Worm (Caenorhabditis elegans) whole organism, L1 larva: Measurements from ENCODE around the gene unc-79.

ENCODE experiments used
- C04F5.9 ChIP-seq: sonication (generic microtip); optimal IDR thresholded peaks from 2 replicates; lab custom pipeline; 2016; ENCODE audit warnings: missing genetic modification characterization, missing compliant biosample characterization
- C34B4.2 ChIP-seq: sonication (generic microtip); optimal IDR thresholded peaks from 2 replicates; lab custom pipeline; 2017; ENCODE audit warnings: mild to moderate bottlenecking, missing genetic modification characterization, missing compliant biosample characterization
- aha-1 ChIP-seq: fragments of 150-350 bp; optimal IDR thresholded peaks from 2 replicates; lab custom pipeline; 2014; ENCODE audit warnings: missing biosample characterization, missing genetic modification characterization
- aly-2 ChIP-seq: fragments of 150-350 bp; optimal IDR thresholded peaks from 2 replicates; lab custom pipeline; 2014; ENCODE audit warnings: missing biosample characterization, missing genetic modification characterization
- blmp-1 ChIP-seq: fragments of 150-350 bp; optimal IDR thresholded peaks from 2 replicates; lab custom pipeline; 2014; ENCODE audit warnings: missing biosample characterization, missing genetic modification characterization
- ceh-82 ChIP-seq, 3 experiments: fragments of 150-350 bp in 1 of 3; sonication (generic microtip) in 2 of 3; optimal IDR thresholded peaks; 2 replicates each; lab custom pipeline; 2014 to 2017; ENCODE audit warnings: missing biosample characterization in 3 of 3, missing genetic modification characterization in 3 of 3
- ceh-88 ChIP-seq: fragments of 200-800 bp; sonication (Bioruptor generic); IDR thresholded peaks from 2 replicates; pipeline ENCODE4 v1.3.6; 2022; ENCODE audit warnings: missing genetic modification characterization, missing compliant biosample characterization
- ceh-90 ChIP-seq: sonication (generic microtip); optimal IDR thresholded peaks from 2 replicates; lab custom pipeline; 2016; ENCODE audit warnings: missing genetic modification characterization, missing compliant biosample characterization
- ces-1 ChIP-seq: fragments of 150-350 bp; optimal IDR thresholded peaks from 2 replicates; lab custom pipeline; 2014; ENCODE audit warnings: missing biosample characterization, missing genetic modification reagents, missing genetic modification characterization
- dsc-1 ChIP-seq: sonication (generic microtip); optimal IDR thresholded peaks from 2 replicates; lab custom pipeline; 2016; ENCODE audit warnings: mild to moderate bottlenecking, missing genetic modification characterization, missing compliant biosample characterization
- efl-1 ChIP-seq, 4 experiments: fragments of 150-350 bp; optimal IDR thresholded peaks in 3 of 4; peaks in 1 of 4; 1 replicate in 1 of 4; 2 replicates in 3 of 4; lab custom pipeline; 2014; ENCODE audit warnings: missing biosample characterization in 2 of 4, missing genetic modification characterization in 2 of 4, missing genetic modification reagents in 2 of 4
- efl-3 ChIP-seq: fragments of 200-800 bp; sonication (Bioruptor generic); optimal IDR thresholded peaks from 2 replicates; lab custom pipeline; 2018; ENCODE audit warnings: mild to moderate bottlenecking, missing genetic modification characterization, missing compliant biosample characterization
- egl-13 ChIP-seq: sonication (generic microtip); optimal IDR thresholded peaks from 2 replicates; lab custom pipeline; 2016; ENCODE audit warnings: missing genotype, missing genetic modification reagents, missing genetic modification characterization, missing compliant biosample characterization
- elt-2 ChIP-seq: sonication (generic microtip); optimal IDR thresholded peaks from 2 replicates; lab custom pipeline; 2016; ENCODE audit warnings: missing genetic modification characterization, mild to moderate bottlenecking, inconsistent platforms, missing compliant biosample characterization, missing genetic modification reagents
- elt-3 ChIP-seq, 6 experiments: fragments of 150-350 bp in 1 of 6; sonication (generic microtip); optimal IDR thresholded peaks; 2 replicates each; lab custom pipeline; 2017 to 2018; ENCODE audit warnings: missing biosample characterization in 6 of 6, missing genetic modification characterization in 6 of 6, inconsistent platforms in 1 of 6
- ets-5 ChIP-seq: fragments of 200-800 bp; sonication (Bioruptor generic); IDR thresholded peaks from 2 replicates; pipeline ENCODE4 v1.3.6; 2022; ENCODE audit warnings: missing genetic modification characterization, missing compliant biosample characterization
- fkh-4 ChIP-seq: sonication (generic microtip); optimal IDR thresholded peaks from 2 replicates; lab custom pipeline; 2016; ENCODE audit warnings: missing compliant biosample characterization, missing genetic modification characterization, borderline replicate concordance
- fos-1 ChIP-seq: fragments of 150-350 bp; optimal IDR thresholded peaks from 2 replicates; lab custom pipeline; 2014; ENCODE audit warnings: missing biosample characterization, missing genetic modification characterization
- grh-1 ChIP-seq: fragments of 200-800 bp; sonication (Bioruptor generic); IDR thresholded peaks from 2 replicates; pipeline ENCODE4 v1.3.6; 2022; ENCODE audit warnings: missing genetic modification reagents, missing genetic modification characterization, missing compliant biosample characterization
- hlh-17 ChIP-seq: fragments of 200-800 bp; sonication (Bioruptor generic); optimal IDR thresholded peaks from 2 replicates; lab custom pipeline; 2018; ENCODE audit warnings: missing genetic modification characterization, mild to moderate bottlenecking, missing compliant biosample characterization, moderate library complexity, borderline replicate concordance
- irx-1 ChIP-seq: sonication (generic microtip); optimal IDR thresholded peaks from 2 replicates; lab custom pipeline; 2016; ENCODE audit warnings: missing genetic modification characterization, missing compliant biosample characterization
- isw-1 ChIP-seq: fragments of 200-800 bp; sonication (Bioruptor generic); IDR thresholded peaks from 2 replicates; pipeline ENCODE4 v1.3.6; 2022; ENCODE audit warnings: missing genetic modification characterization, missing compliant biosample characterization
- lin-13 ChIP-seq: fragments of 150-350 bp; optimal IDR thresholded peaks from 2 replicates; lab custom pipeline; 2014; ENCODE audit warnings: missing biosample characterization, missing genetic modification reagents, missing genetic modification characterization
- lin-14 ChIP-seq: fragments of 200-800 bp; sonication (Bioruptor generic); optimal IDR thresholded peaks from 2 replicates; lab custom pipeline; 2018; ENCODE audit warnings: mild to moderate bottlenecking, missing genetic modification characterization, moderate library complexity, missing compliant biosample characterization
- lin-15B ChIP-seq: fragments of 150-350 bp; sonication (generic microtip); optimal IDR thresholded peaks from 3 replicates; lab custom pipeline; 2014; ENCODE audit warnings: missing biosample characterization, missing genetic modification characterization
- mab-9 ChIP-seq: fragments of 200-800 bp; sonication (Bioruptor generic); IDR thresholded peaks from 2 replicates; pipeline ENCODE4 v1.3.6; 2022; ENCODE audit warnings: missing genetic modification reagents, missing genetic modification characterization, missing compliant biosample characterization
- mdl-1 ChIP-seq, 2 experiments: fragments of 150-350 bp; optimal IDR thresholded peaks; 2 replicates each; lab custom pipeline; 2014 to 2017; ENCODE audit warnings: missing biosample characterization in 2 of 2, missing genetic modification characterization in 2 of 2, inconsistent platforms in 1 of 2
- mep-1 ChIP-seq: fragments of 150-350 bp; optimal IDR thresholded peaks from 2 replicates; lab custom pipeline; 2014; ENCODE audit warnings: missing biosample characterization, missing genetic modification characterization
- nhr-12 ChIP-seq: sonication (generic microtip); optimal IDR thresholded peaks from 2 replicates; lab custom pipeline; 2017; ENCODE audit warnings: missing biosample characterization, missing genetic modification characterization
- nhr-19 ChIP-seq: fragments of 200-800 bp; sonication (Bioruptor generic); conservative IDR thresholded peaks from 2 replicates; pipeline ENCODE4 v1.3.6; 2022; ENCODE audit warnings: missing genetic modification characterization, missing compliant biosample characterization
- nhr-20 ChIP-seq: sonication (generic microtip); optimal IDR thresholded peaks from 2 replicates; lab custom pipeline; 2016; ENCODE audit warnings: mild to moderate bottlenecking, missing genetic modification characterization, missing compliant biosample characterization
- nhr-237 ChIP-seq: fragments of 150-350 bp; optimal IDR thresholded peaks from 2 replicates; lab custom pipeline; 2014; ENCODE audit warnings: missing biosample characterization, missing genetic modification characterization
- nhr-47 ChIP-seq: sonication (generic microtip); optimal IDR thresholded peaks from 2 replicates; lab custom pipeline; 2016; ENCODE audit warnings: mild to moderate bottlenecking, missing genetic modification characterization, moderate library complexity, missing compliant biosample characterization
- nhr-71 ChIP-seq: sonication (generic microtip); optimal IDR thresholded peaks from 2 replicates; lab custom pipeline; 2016; ENCODE audit warnings: mild to moderate bottlenecking, missing genetic modification characterization, moderate library complexity, missing compliant biosample characterization
- nhr-90 ChIP-seq: sonication (generic microtip); optimal IDR thresholded peaks from 2 replicates; lab custom pipeline; 2016; ENCODE audit warnings: mild to moderate bottlenecking, missing genetic modification characterization, missing compliant biosample characterization; ENCODE audit not compliant: poor library complexity
- pag-3 ChIP-seq: sonication (generic microtip); optimal IDR thresholded peaks from 2 replicates; lab custom pipeline; 2017; ENCODE audit warnings: missing genetic modification characterization, mild to moderate bottlenecking, missing compliant biosample characterization, antibody characterized with exemption, borderline replicate concordance; ENCODE audit not compliant: insufficient read depth
- pqm-1 ChIP-seq: sonication (generic microtip); optimal IDR thresholded peaks from 3 replicates; lab custom pipeline; 2017; ENCODE audit warnings: missing biosample characterization, missing genetic modification characterization
- rnt-1 ChIP-seq: sonication (generic microtip); optimal IDR thresholded peaks from 2 replicates; lab custom pipeline; 2016; ENCODE audit warnings: mild to moderate bottlenecking, missing genetic modification characterization, moderate library complexity, missing compliant biosample characterization
- skn-1 ChIP-seq: fragments of 150-350 bp; optimal IDR thresholded peaks from 2 replicates; lab custom pipeline; 2014; ENCODE audit warnings: missing biosample characterization, missing genetic modification characterization
- snpc-4 ChIP-seq: fragments of 150-350 bp; optimal IDR thresholded peaks from 2 replicates; lab custom pipeline; 2014; ENCODE audit warnings: missing biosample characterization, missing genetic modification characterization
- snu-23 ChIP-seq: sonication (generic microtip); optimal IDR thresholded peaks from 2 replicates; lab custom pipeline; 2016; ENCODE audit warnings: missing genetic modification characterization, missing compliant biosample characterization
- sox-4 ChIP-seq: sonication (generic microtip); optimal IDR thresholded peaks from 2 replicates; lab custom pipeline; 2016; ENCODE audit warnings: missing genetic modification characterization, missing compliant biosample characterization
- sup-37 ChIP-seq: fragments of 200-800 bp; sonication (Bioruptor generic); optimal IDR thresholded peaks from 2 replicates; lab custom pipeline; 2018; ENCODE audit warnings: mild to moderate bottlenecking, missing genetic modification characterization, missing compliant biosample characterization
- tbx-2 ChIP-seq: sonication (generic microtip); optimal IDR thresholded peaks from 2 replicates; lab custom pipeline; 2016; ENCODE audit warnings: missing genetic modification characterization, missing compliant biosample characterization
- tlp-1 ChIP-seq: fragments of 150-350 bp; optimal IDR thresholded peaks from 2 replicates; lab custom pipeline; 2014; ENCODE audit warnings: missing biosample characterization, missing genetic modification characterization
- unc-30 ChIP-seq: sonication (generic microtip); optimal IDR thresholded peaks from 2 replicates; lab custom pipeline; 2017; ENCODE audit warnings: missing biosample characterization, missing genetic modification characterization
- unc-62 ChIP-seq: fragments of 150-350 bp; optimal IDR thresholded peaks from 2 replicates; lab custom pipeline; 2014; ENCODE audit warnings: missing biosample characterization, missing genetic modification reagents, missing genetic modification characterization
- unc-86 ChIP-seq: sonication (generic microtip); optimal IDR thresholded peaks from 2 replicates; lab custom pipeline; 2016; ENCODE audit warnings: missing genetic modification characterization, missing compliant biosample characterization
- unc-98 ChIP-seq: fragments of 200-800 bp; sonication (Bioruptor generic); IDR thresholded peaks from 2 replicates; pipeline ENCODE4 v1.3.6; 2022; ENCODE audit warnings: missing genetic modification characterization, missing compliant biosample characterization
- vab-15 ChIP-seq: sonication (generic microtip); optimal IDR thresholded peaks from 2 replicates; lab custom pipeline; 2017; ENCODE audit warnings: missing genotype, mild to moderate bottlenecking, missing genetic modification characterization, missing compliant biosample characterization
- xbp-1 ChIP-seq: sonication (generic microtip); optimal IDR thresholded peaks from 2 replicates; lab custom pipeline; 2016; ENCODE audit warnings: missing genetic modification characterization, missing compliant biosample characterization
- zag-1 ChIP-seq: fragments of 150-350 bp; optimal IDR thresholded peaks from 2 replicates; lab custom pipeline; 2014; ENCODE audit warnings: missing biosample characterization, missing genetic modification characterization
- zip-4 ChIP-seq: fragments of 200-800 bp; sonication (Bioruptor generic); optimal IDR thresholded peaks from 2 replicates; lab custom pipeline; 2018; ENCODE audit warnings: mild to moderate bottlenecking, missing genetic modification characterization, moderate library complexity, missing compliant biosample characterization

Gene unc-79

ce11 chrIII:4087565-4087964 lies 21.1 kb downstream of the unc-79 start (continued):
- TF ChIP-seq ceh-88 (GFP tag; lab: Robert Waterston, UW) (no peak), skn-1 (peak; percentile 64), unc-62 (GFP tag; lab: Kevin White, UChicago) (no peak), snu-23 (GFP tag; lab: Kevin White, UChicago) (peak; percentile 71), sup-37 (no peak), zip-4 (GFP tag; lab: Kevin White, UChicago) (no peak), tbx-2 (tag; lab: Kevin White, UChicago) (peak; percentile 41), vab-15 (tag; lab: Kevin White, UChicago) (no peak), unc-30 (tag; lab: Kevin White, UChicago) (no peak), ets-5 (GFP tag; lab: Robert Waterston, UW) (no peak), fos-1 (tag; lab: Kevin White, UChicago) (peak; percentile 57), pqm-1 (tag; lab: Kevin White, UChicago) (no peak), mep-1 (tag; lab: Kevin White, UChicago) (peak; percentile 79), elt-2 (tag; lab: Kevin White, UChicago) (no peak), xbp-1 (tag; lab: Kevin White, UChicago) (peak; percentile 61), isw-1 (peak; percentile 49), nhr-90 (tag; lab: Kevin White, UChicago) (peak; percentile 1), lin-13 (GFP tag; lab: Kevin White, UChicago) (peak; percentile 84), lin-15B (peak; percentile 97), nhr-71 (tag; lab: Kevin White, UChicago) (peak; percentile 78), unc-98 (GFP tag; lab: Robert Waterston, UW) (no peak), blmp-1 (tag; lab: Kevin White, UChicago) (peak; percentile 75), nhr-47 (tag; lab: Kevin White, UChicago) (peak; percentile 62), dsc-1 (tag; lab: Kevin White, UChicago) (peak; percentile 54), egl-13 (tag; lab: Kevin White, UChicago) (peak; percentile 28), fkh-4 (tag; lab: Kevin White, UChicago) (no peak), ceh-82 (tag; optimal IDR thresholded peaks at IDR 0.05; lab: Kevin White, UChicago) (peak; percentile 45 to 92 (median 57)), mdl-1 (tag; optimal IDR thresholded peaks at IDR 0.05; lab: Kevin White, UChicago) (peak in 1 of 2 experiments; percentile 78), aly-2 (tag; lab: Kevin White, UChicago) (no peak), nhr-237 (peak; percentile 5), zag-1 (tag; lab: Kevin White, UChicago) (no peak), mab-9 (GFP tag; lab: Robert Waterston, UW) (no peak), hlh-17 (GFP tag; lab: Kevin White, UChicago) (no peak), sox-4 (no peak), elt-3 (tag; optimal IDR thresholded peaks at IDR 0.05; lab: Kevin White, UChicago) (peak in 2 of 6 experiments; percentile 11 to 64), snpc-4 (tag; lab: Kevin White, UChicago) (peak; percentile 72), efl-1 (optimal IDR thresholded peaks at IDR 0.05; lab: Kevin White, UChicago) (peak; percentile 67 to 89), efl-1 (GFP tag; optimal IDR thresholded peaks at IDR 0.05 in 1 of 2; lab: Kevin White, UChicago) (peak; percentile 91 to 99), nhr-19 (GFP tag; lab: Robert Waterston, UW) (peak; percentile 42; the same call in 1 of the 2 replicates), C04F5.9 (tag; lab: Kevin White, UChicago) (no peak), ces-1 (GFP tag; lab: Kevin White, UChicago) (no peak), tlp-1 (tag; lab: Kevin White, UChicago) (no peak), pag-3 (tag; lab: Kevin White, UChicago) (no peak), C34B4.2 (no peak), rnt-1 (tag; lab: Kevin White, UChicago) (peak; percentile 53), ceh-90 (tag; lab: Kevin White, UChicago) (no peak), efl-3 (GFP tag; lab: Kevin White, UChicago) (no peak), grh-1 (GFP tag; lab: Robert Waterston, UW) (no peak), aha-1 (tag; lab: Kevin White, UChicago) (no peak), unc-86 (no peak), irx-1 (tag; lab: Kevin White, UChicago) (peak; percentile 24), nhr-12 (tag; lab: Kevin White, UChicago) (no peak), nhr-20 (peak; percentile 60), lin-14 (GFP tag; lab: Kevin White, UChicago) (peak; percentile 92)
